Worm (Caenorhabditis elegans): ENCODE results near the gene F54B11.11.

Gene F54B11.11

DNA sequence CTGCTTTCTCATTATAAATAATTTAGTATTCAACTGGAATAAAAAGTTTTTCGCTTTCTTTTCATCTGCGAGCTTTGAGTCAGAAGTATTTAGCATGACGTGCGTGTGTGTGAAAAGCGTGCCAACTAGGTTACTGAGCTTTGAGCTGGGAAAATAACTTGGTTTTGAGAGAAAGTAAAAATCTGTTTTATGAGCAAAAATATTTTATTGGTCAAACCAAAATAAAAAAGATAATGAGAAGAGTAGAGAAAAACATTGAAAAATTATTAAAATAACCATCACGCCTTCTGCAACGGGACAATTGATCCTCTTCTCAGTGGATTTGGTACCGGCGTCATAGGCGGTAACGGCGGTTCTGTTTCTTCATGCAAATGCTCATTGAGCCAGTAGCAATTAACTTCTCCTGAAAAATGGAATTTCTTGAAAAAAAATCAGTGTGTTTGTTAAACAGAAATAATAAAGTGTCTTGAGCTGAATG lies 34.0 kb upstream of the F54B11.11 start (continued):
- peak; percentile 32 for TF ChIP-seq egl-13 (tag; optimal IDR thresholded peaks at IDR 0.05)
- TF ChIP-seq isw-1 (GFP tag; IDR thresholded peaks at IDR 0.05), result no peak
- no peak for TF ChIP-seq grh-1 (GFP tag; IDR thresholded peaks at IDR 0.05)
- TF ChIP-seq lin-15B (tag; optimal IDR thresholded peaks at IDR 0.05), result no peak
- TF ChIP-seq nhr-85 (tag), result peak; percentile 51
- TF ChIP-seq Y116A8C.19 (tag; optimal IDR thresholded peaks at IDR 0.05; ENCODE audit: borderline replicate concordance), result no peak
- peak; percentile 68 for TF ChIP-seq ama-1 (optimal IDR thresholded peaks at IDR 0.05)
- no peak for TF ChIP-seq hpl-2 (GFP tag; optimal IDR thresholded peaks at IDR 0.05)
- peak; percentile 12 for TF ChIP-seq nhr-71 (tag; optimal IDR thresholded peaks at IDR 0.05)
- peak in 1 of 2 experiments; percentile 50 for TF ChIP-seq lsy-2 (tag; optimal IDR thresholded peaks at IDR 0.05)
- TF ChIP-seq efl-3 (GFP tag; optimal IDR thresholded peaks at IDR 0.05), result no peak
- TF ChIP-seq ces-1 (GFP tag; optimal IDR thresholded peaks at IDR 0.05), result no peak
- TF ChIP-seq unc-130 (tag; optimal IDR thresholded peaks at IDR 0.05), result no peak

DNA sequence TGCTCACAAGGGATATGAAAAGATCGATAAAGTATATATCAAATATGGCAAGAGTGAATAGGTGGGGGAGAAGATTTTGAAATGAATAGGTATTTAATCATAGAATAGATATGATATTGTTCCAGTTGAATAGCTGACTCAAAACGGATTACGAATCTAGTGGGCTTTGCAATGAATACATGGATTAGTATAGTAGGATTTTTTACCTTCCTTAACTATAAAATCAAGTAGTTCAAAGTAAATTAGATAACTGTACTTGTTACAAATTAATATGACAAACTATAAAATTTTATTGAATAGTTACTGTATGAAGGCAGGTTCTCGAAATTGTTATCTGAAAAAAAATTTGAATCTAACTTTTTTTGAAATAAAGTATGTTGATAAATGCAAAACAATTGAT lies 27.7 kb upstream of the F54B11.11 start, which contains the start of gene odr-1:
Gene odr-1, minus strand, starts transcription at position 101 of the 400 bp plus-strand sequence.
- TF ChIP-seq mep-1 (tag; optimal IDR thresholded peaks at IDR 0.05) (no peak), unc-62 (GFP tag; optimal IDR thresholded peaks at IDR 0.05) (no peak), efl-1 (optimal IDR thresholded peaks at IDR 0.05) (no peak), efl-1 (GFP tag; optimal IDR thresholded peaks at IDR 0.05 in 1 of 2) (peak in 1 of 2 experiments; percentile 56), ets-5 (GFP tag; IDR thresholded peaks at IDR 0.05) (no peak), irx-1 (tag; optimal IDR thresholded peaks at IDR 0.05) (no peak)

ce11 chrX:13555098-13555497 lies 23.5 kb upstream of the F54B11.11 start:
- TF ChIP-seq lin-35 (GFP tag; optimal IDR thresholded peaks at IDR 0.05) (no peak), fos-1 (tag; optimal IDR thresholded peaks at IDR 0.05) (no peak), hlh-17 (GFP tag; optimal IDR thresholded peaks at IDR 0.05; ENCODE audit: borderline replicate concordance) (no peak), nhr-71 (tag; optimal IDR thresholded peaks at IDR 0.05) (peak; percentile 86), ceh-82 (tag; optimal IDR thresholded peaks at IDR 0.05) (no peak), mef-2 (tag; optimal IDR thresholded peaks at IDR 0.05) (peak; percentile 33), nhr-20 (tag; optimal IDR thresholded peaks at IDR 0.05) (peak; percentile 78), rnt-1 (tag; optimal IDR thresholded peaks at IDR 0.05) (peak; percentile 71), zip-4 (GFP tag; optimal IDR thresholded peaks at IDR 0.05) (no peak), nhr-77 (tag; optimal IDR thresholded peaks at IDR 0.05) (no peak), mdl-1 (tag; optimal IDR thresholded peaks at IDR 0.05) (no peak), snu-23 (GFP tag; optimal IDR thresholded peaks at IDR 0.05) (peak; percentile 21), hlh-4 (tag; optimal IDR thresholded peaks at IDR 0.05) (no peak), lin-14 (GFP tag; optimal IDR thresholded peaks at IDR 0.05) (peak; percentile 72), lin-15B (tag; optimal IDR thresholded peaks at IDR 0.05) (no peak), nhr-19 (GFP tag; conservative IDR thresholded peaks at IDR 0.05) (peak; percentile 51), swsn-7 (tag; optimal IDR thresholded peaks at IDR 0.05) (no peak)

DNA sequence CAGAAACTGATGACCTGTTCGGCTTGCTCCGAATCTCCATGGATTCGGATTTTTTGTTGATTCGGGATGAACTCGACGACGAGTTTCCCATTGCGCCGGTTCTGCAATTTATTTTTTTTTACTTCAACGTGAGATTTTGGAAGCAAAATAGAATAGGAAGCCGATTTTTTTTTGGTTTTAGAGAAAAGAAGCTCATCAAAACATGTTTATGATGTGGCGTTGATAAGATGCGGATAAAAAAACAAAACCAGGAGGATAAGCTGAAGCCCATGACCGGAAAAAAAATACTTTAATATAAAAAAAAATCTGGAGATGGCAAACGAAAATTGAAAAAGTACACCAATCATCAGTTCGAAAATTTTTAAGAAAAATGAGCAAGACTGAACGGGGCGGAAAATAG lies 22.5 kb upstream of the F54B11.11 start, which contains the start of gene glb-20:
Gene glb-20, minus strand, starts transcription at position 101 of the 400 bp plus-strand sequence.
- TF ChIP-seq nhr-20 (tag; optimal IDR thresholded peaks at IDR 0.05), result no peak
- TF ChIP-seq dsc-1 (tag; optimal IDR thresholded peaks at IDR 0.05), result no peak
- TF ChIP-seq nhr-71 (tag; optimal IDR thresholded peaks at IDR 0.05), result no peak
- TF ChIP-seq elt-3 (tag; optimal IDR thresholded peaks at IDR 0.05), result no peak
- TF ChIP-seq ztf-11 (tag; optimal IDR thresholded peaks at IDR 0.05), result no peak
- TF ChIP-seq nhr-28 (tag; optimal IDR thresholded peaks at IDR 0.05), result no peak
- no peak for TF ChIP-seq egl-27 (tag; optimal IDR thresholded peaks at IDR 0.05)
- TF ChIP-seq lin-15B (tag; optimal IDR thresholded peaks at IDR 0.05), result no peak
